Fruit fly (Drosophila melanogaster): Measurements from ENCODE around the gene CG31266.

DNA sequence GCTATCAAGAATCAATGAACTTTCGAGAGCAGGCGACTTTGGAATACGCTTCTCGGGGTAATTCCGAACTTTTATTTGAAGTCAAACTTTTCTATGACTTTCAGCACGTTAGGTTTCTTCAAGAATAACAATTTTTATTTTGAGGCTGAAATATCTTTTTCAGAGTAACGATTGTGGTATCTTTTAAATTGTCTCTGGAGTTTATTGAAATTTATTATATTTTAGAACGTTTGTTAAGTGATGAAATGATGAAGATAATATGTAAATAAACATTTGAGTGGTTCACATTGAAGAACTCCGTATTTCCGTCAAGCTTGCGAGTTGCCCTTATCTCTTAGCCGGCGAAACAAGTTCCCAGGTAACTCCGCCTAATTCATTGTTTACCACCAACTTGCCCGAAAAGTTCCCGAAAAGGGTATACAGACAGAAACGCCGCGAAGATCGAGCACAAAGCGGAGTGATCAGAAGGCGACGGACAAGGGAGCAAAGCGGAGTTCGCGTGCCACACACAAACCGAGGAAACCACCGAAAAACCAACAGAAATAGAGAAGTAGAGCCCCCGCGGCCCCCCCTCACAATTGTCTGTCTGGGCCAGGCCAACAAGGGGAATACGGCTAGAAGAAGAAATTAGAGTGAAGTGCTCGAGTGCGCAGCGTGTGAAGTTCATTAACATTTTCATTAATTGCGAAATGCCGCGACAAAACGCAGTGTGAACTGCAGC lies 14.7 kb upstream of the CG31266 start:
- TF ChIP-seq salr (GFP tag; optimal IDR thresholded peaks at IDR 0.05) (peak; percentile 3 to 23), cyc (GFP tag; optimal IDR thresholded peaks at IDR 0.05) (peak; percentile 57), Blimp-1 (GFP tag; optimal IDR thresholded peaks at IDR 0.05) (peak; percentile 15), Sox14 (GFP tag; optimal IDR thresholded peaks at IDR 0.05) (peak; percentile 75), CG34406 (GFP tag; optimal IDR thresholded peaks at IDR 0.05) (peak; percentile 54), fd59A (GFP tag; optimal IDR thresholded peaks at IDR 0.05) (peak; percentile 69), CG10631 (GFP tag; optimal IDR thresholded peaks at IDR 0.05) (peak; percentile 43)
